Worm (Caenorhabditis elegans) whole organism, early embryonic: ENCODE results near the gene T22F7.3.

Experiments used
- B0310.2 ChIP-seq: sonication (generic microtip); optimal IDR thresholded peaks from 2 replicates; lab custom pipeline; 2016; ENCODE audit warnings: mild to moderate bottlenecking, missing genetic modification characterization, missing compliant biosample characterization
- F13C5.2 ChIP-seq: sonication (generic microtip); optimal IDR thresholded peaks from 2 replicates; lab custom pipeline; 2017; ENCODE audit warnings: mild to moderate bottlenecking, missing genetic modification characterization, inconsistent platforms, missing compliant biosample characterization
- aly-1 ChIP-seq: sonication (generic microtip); optimal IDR thresholded peaks from 2 replicates; lab custom pipeline; 2016; ENCODE audit warnings: missing genetic modification characterization, missing compliant biosample characterization
- ama-1 ChIP-seq: fragments of 150-350 bp; optimal IDR thresholded peaks from 2 replicates; lab custom pipeline; 2014
- ceh-13 ChIP-seq: fragments of 200-800 bp; sonication (Bioruptor generic); optimal IDR thresholded peaks from 2 replicates; lab custom pipeline; 2018; ENCODE audit warnings: mild to moderate bottlenecking, missing genetic modification characterization, missing compliant biosample characterization
- ceh-36 ChIP-seq: sonication (generic microtip); optimal IDR thresholded peaks from 2 replicates; lab custom pipeline; 2016; ENCODE audit warnings: missing genetic modification characterization, inconsistent platforms, missing compliant biosample characterization
- ets-7 ChIP-seq: sonication (generic microtip); optimal IDR thresholded peaks from 2 replicates; lab custom pipeline; 2016; ENCODE audit warnings: missing genotype, missing genetic modification characterization, missing compliant biosample characterization
- flt-1 ChIP-seq: fragments of 200-800 bp; sonication (Bioruptor generic); IDR thresholded peaks from 2 replicates; pipeline ENCODE4 v1.3.6; 2022; ENCODE audit warnings: missing genetic modification characterization, missing compliant biosample characterization
- hmbx-1 ChIP-seq: sonication (generic microtip); optimal IDR thresholded peaks from 2 replicates; lab custom pipeline; 2016; ENCODE audit warnings: mild to moderate bottlenecking, missing genetic modification characterization, missing compliant biosample characterization
- hmg-4 ChIP-seq: fragments of 200-800 bp; sonication (Bioruptor generic); optimal IDR thresholded peaks from 2 replicates; lab custom pipeline; 2018; ENCODE audit warnings: mild to moderate bottlenecking, missing genetic modification characterization, missing compliant biosample characterization
- hnd-1 ChIP-seq: sonication (generic microtip); optimal IDR thresholded peaks from 2 replicates; lab custom pipeline; 2016; ENCODE audit warnings: missing genetic modification characterization, missing compliant biosample characterization
- pes-1 ChIP-seq: fragments of 200-800 bp; sonication (Bioruptor generic); IDR thresholded peaks from 2 replicates; pipeline ENCODE4 v1.3.6; 2022; ENCODE audit warnings: missing genetic modification reagents, missing genetic modification characterization, missing compliant biosample characterization
- scrt-1 ChIP-seq: fragments of 200-800 bp; sonication (Bioruptor generic); IDR thresholded peaks from 2 replicates; pipeline ENCODE4 v1.3.6; 2022; ENCODE audit warnings: missing genetic modification characterization, missing compliant biosample characterization
- sea-1 ChIP-seq: fragments of 200-800 bp; sonication (Bioruptor generic); conservative IDR thresholded peaks from 2 replicates; pipeline ENCODE4 v1.3.6; 2022; ENCODE audit warnings: missing genetic modification characterization, missing compliant biosample characterization
- tbx-11 ChIP-seq: fragments of 200-800 bp; sonication (Bioruptor generic); IDR thresholded peaks from 2 replicates; pipeline ENCODE4 v1.3.6; 2022; ENCODE audit warnings: missing genetic modification characterization, missing compliant biosample characterization
- tbx-37 ChIP-seq: fragments of 200-800 bp; sonication (Bioruptor generic); conservative IDR thresholded peaks from 2 replicates; pipeline ENCODE4 v1.3.6; 2022; ENCODE audit warnings: missing genetic modification reagents, missing genetic modification characterization, missing compliant biosample characterization
- tra-4 ChIP-seq: sonication (generic microtip); optimal IDR thresholded peaks from 2 replicates; lab custom pipeline; 2017; ENCODE audit warnings: missing genetic modification characterization, missing compliant biosample characterization

Gene T22F7.3

DNA sequence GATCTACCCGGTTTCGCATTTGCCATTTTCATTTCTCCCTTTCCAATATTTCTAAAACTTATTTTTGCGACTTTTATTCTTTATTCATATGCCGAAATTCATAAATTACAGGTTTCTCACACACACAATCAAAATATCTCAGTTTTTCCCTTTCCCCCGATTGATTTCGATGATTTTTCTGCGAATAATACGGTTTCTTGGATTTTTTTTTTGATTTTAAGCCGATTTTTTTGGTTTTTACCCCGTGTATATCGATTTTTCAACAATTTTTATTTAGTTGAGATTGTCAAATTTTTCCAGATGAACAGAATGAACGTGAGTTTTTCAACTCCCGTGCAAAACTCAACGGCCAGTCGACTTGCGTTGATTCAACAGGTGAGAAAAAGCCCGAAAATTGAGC lies 48.7 kb downstream of the T22F7.3 start, which contains the start of gene mat-3:
Gene mat-3, plus strand, starts transcription at position 301 of the 400 bp plus-strand sequence.
- TF ChIP-seq tbx-11 (GFP tag; lab: Robert Waterston, UW), result no peak
- TF ChIP-seq ets-7 (tag; lab: Kevin White, UChicago), result no peak

DNA sequence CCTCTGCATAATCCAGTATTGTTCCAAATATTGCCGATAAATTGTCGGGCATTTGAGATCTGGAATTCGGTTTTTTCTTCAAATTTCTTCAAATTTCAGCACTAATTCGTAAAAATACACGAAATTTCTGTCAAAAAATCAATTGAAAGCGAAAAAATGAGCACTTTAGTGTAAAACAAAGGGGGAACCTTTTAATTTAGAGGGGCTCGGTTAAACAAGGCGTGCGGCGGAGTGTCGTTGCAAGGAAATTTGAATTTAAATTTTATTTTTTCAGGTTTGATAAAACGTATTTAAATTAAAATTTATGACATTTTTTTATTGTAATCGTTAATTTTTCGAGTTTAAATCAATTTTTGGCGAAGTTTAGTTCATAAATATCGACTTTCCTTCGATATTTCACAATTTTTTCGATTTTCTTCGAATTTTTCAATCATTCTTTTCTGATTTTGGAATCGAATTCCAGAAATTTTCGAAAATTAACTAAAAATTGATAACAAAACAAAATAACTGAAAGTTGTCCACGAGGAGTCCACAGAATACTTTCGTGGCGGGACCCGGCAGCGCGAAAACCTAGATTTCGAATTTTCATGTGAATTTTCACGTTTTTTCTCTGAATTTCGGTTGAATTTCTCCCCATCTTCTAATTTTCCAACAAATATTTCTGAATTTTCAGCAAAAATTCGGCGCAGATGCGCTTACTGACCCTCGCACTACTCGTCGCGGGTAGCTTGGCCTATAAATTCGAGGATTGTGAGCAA lies 52.0 kb downstream of the T22F7.3 start, which contains the start of the genes magu-1 and nemp-1:
Gene magu-1, minus strand, starts transcription at position 59 of the 758 bp plus-strand sequence.
Gene nemp-1, plus strand, starts transcription at position 674 of the 758 bp plus-strand sequence.
- no peak for TF ChIP-seq hmg-4
- TF ChIP-seq F13C5.2, result no peak
- TF ChIP-seq hnd-1 (tag; lab: Kevin White, UChicago), result no peak
- no peak for TF ChIP-seq hmbx-1
- no peak for TF ChIP-seq tra-4
- no peak for TF ChIP-seq scrt-1 (GFP tag; lab: Robert Waterston, UW)
- TF ChIP-seq flt-1 (GFP tag; lab: Robert Waterston, UW), result no peak
- no peak for TF ChIP-seq ceh-13
- TF ChIP-seq B0310.2, result no peak
- no peak for TF ChIP-seq pes-1 (GFP tag; lab: Robert Waterston, UW)
- no peak for TF ChIP-seq ama-1 (lab: Kevin White, UChicago)
- TF ChIP-seq aly-1 (tag; lab: Kevin White, UChicago), result no peak
- TF ChIP-seq sea-1 (GFP tag; lab: Robert Waterston, UW), result no peak
- TF ChIP-seq ceh-36, result no peak
- TF ChIP-seq tbx-37 (GFP tag; lab: Robert Waterston, UW), result no peak
